4 fruit fly cellular contexts compared by ENCODE assay signal in the genomic region with DNA sequence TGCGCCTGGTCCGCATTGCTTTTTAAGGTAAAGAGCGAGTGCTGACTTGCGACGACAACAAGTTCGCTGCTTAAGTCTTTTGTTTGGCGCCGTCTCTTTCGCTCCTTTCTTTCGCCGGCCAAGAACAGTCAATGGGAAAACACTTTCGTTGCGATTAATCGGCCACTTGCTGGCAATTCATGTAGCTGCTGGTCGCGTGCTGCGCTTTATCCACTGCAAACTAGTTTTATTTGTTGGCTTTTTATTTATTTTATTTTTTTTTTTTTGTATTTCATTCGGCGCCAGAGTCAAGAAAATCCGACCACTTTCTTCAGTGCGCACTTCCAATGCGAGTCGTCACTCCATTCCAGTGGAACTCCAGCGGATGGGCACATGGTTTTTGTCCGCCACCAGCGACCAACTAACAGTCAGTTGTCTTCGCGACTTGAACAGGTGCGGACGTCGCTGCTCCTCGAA.
TF ChIP-seq lines count a peak whose summit lies in the region.

A gene (plus strand): TSS at position 406 of the 456 bp plus-strand sequence.
A gene (plus strand): TSS at position 406 of the 456 bp plus-strand sequence.

- TF ChIP-seq CTCF in whole organism, embryonic (GFP tag; optimal IDR thresholded peaks at IDR 0.05; lab: Kevin White, UChicago) = no peak

TF ChIP-seq in whole organism, embryonic, 481 proteins besides CTCF, POLR2A, EP300 and RAD21:
- TF ChIP-seq vvl (GFP tag; IDR thresholded peaks at IDR 0.05; lab: Robert Waterston, UW) (peak; percentile 44; the same call in 1 of the 2 replicates), CG1602 (GFP tag; optimal IDR thresholded peaks at IDR 0.05; lab: Kevin White, UChicago) (no peak), HLH3B (GFP tag; IDR thresholded peaks at IDR 0.05; lab: Robert Waterston, UW) (no peak), Antp (GFP tag; optimal IDR thresholded peaks at IDR 0.05; lab: Kevin White, UChicago) (no peak), Blimp-1 (GFP tag; optimal IDR thresholded peaks at IDR 0.05; lab: Kevin White, UChicago) (peak; percentile 80), CG6254 (GFP tag; optimal IDR thresholded peaks at IDR 0.05; lab: Kevin White, UChicago) (no peak), CG2678 (tag; optimal IDR thresholded peaks at IDR 0.05; lab: Kevin White, UChicago) (no peak), Ets65A (GFP tag; lab: Kevin White, UChicago) (peak; percentile 63), tgo (GFP tag; IDR thresholded peaks at IDR 0.05; lab: Robert Waterston, UW) (no peak), CG10979 (tag; optimal IDR thresholded peaks at IDR 0.05; lab: Kevin White, UChicago) (no peak), tx (GFP tag; optimal IDR thresholded peaks at IDR 0.05; lab: Kevin White, UChicago) (no peak)
TF ChIP-seq in whole organism, embryonic: peak in this region for 3.

TF ChIP-seq in whole organism, prepupa, 60 proteins besides CTCF, POLR2A, EP300 and RAD21 (continues in another document):
- TF ChIP-seq pdm3 (GFP tag; optimal IDR thresholded peaks at IDR 0.05; lab: Kevin White, UChicago) = no peak
- TF ChIP-seq Sox14 (GFP tag; optimal IDR thresholded peaks at IDR 0.05; lab: Kevin White, UChicago) = no peak
- no peak for TF ChIP-seq Hr4 (GFP tag; optimal IDR thresholded peaks at IDR 0.05; lab: Kevin White, UChicago)
- no peak for TF ChIP-seq CG15336 (GFP tag; IDR thresholded peaks at IDR 0.05; lab: Robert Waterston, UW)
- no peak for TF ChIP-seq Eip93F (GFP tag; optimal IDR thresholded peaks at IDR 0.05; lab: Kevin White, UChicago)
- peak; percentile 9 for TF ChIP-seq CG6276 (GFP tag; optimal IDR thresholded peaks at IDR 0.05; lab: Kevin White, UChicago)
- no peak for TF ChIP-seq acj6 (GFP tag; optimal IDR thresholded peaks at IDR 0.05; lab: Kevin White, UChicago)
- TF ChIP-seq cyc (GFP tag; optimal IDR thresholded peaks at IDR 0.05; lab: Kevin White, UChicago) = no peak
- no peak for TF ChIP-seq dsx (GFP tag; optimal IDR thresholded peaks at IDR 0.05; lab: Kevin White, UChicago; ENCODE audit: poor library complexity, severe bottlenecking)
- no peak for TF ChIP-seq CG10631 (GFP tag; optimal IDR thresholded peaks at IDR 0.05; lab: Kevin White, UChicago)
- no peak for TF ChIP-seq fd59A (GFP tag; optimal IDR thresholded peaks at IDR 0.05; lab: Kevin White, UChicago)
- TF ChIP-seq Hr38 (GFP tag; optimal IDR thresholded peaks at IDR 0.05; lab: Kevin White, UChicago) = no peak
- TF ChIP-seq eg (GFP tag; IDR thresholded peaks at IDR 0.05; lab: Robert Waterston, UW) = peak; percentile 43; the same call in 1 of the 3 replicates
- no peak for TF ChIP-seq CG10669 (GFP tag; optimal IDR thresholded peaks at IDR 0.05; lab: Kevin White, UChicago)
- TF ChIP-seq achi (GFP tag; optimal IDR thresholded peaks at IDR 0.05; lab: Kevin White, UChicago) = peak; percentile 17
- TF ChIP-seq CG8319 (GFP tag; optimal IDR thresholded peaks at IDR 0.05; lab: Kevin White, UChicago) = no peak
- TF ChIP-seq Ets96B (tag; optimal IDR thresholded peaks at IDR 0.05; lab: Kevin White, UChicago) = no peak
- TF ChIP-seq vri (GFP tag; optimal IDR thresholded peaks at IDR 0.05; lab: Kevin White, UChicago) = no peak
- TF ChIP-seq CG16779 (tag; optimal IDR thresholded peaks at IDR 0.05; lab: Kevin White, UChicago) = no peak
- TF ChIP-seq Met (GFP tag; optimal IDR thresholded peaks at IDR 0.05; lab: Kevin White, UChicago) = peak; percentile 10
- TF ChIP-seq svp (GFP tag; lab: Kevin White, UChicago) = peak; percentile 60
- no peak for TF ChIP-seq CG32006 (GFP tag; optimal IDR thresholded peaks at IDR 0.05; lab: Kevin White, UChicago)
- TF ChIP-seq CG7368 (GFP tag; optimal IDR thresholded peaks at IDR 0.05; lab: Kevin White, UChicago) = no peak
- TF ChIP-seq CG34406 (GFP tag; optimal IDR thresholded peaks at IDR 0.05; lab: Kevin White, UChicago) = no peak
- no peak for TF ChIP-seq esn (GFP tag; optimal IDR thresholded peaks at IDR 0.05; lab: Kevin White, UChicago)
- TF ChIP-seq ss (GFP tag; optimal IDR thresholded peaks at IDR 0.05; lab: Kevin White, UChicago) = no peak

TF ChIP-seq in whole organism, pupa, 21 proteins besides CTCF, POLR2A, EP300 and RAD21:
- TF ChIP-seq Pif1B (GFP tag; optimal IDR thresholded peaks at IDR 0.05; lab: Kevin White, UChicago) = no peak
- no peak for TF ChIP-seq CG8159 (tag; optimal IDR thresholded peaks at IDR 0.05; lab: Kevin White, UChicago)
- 0 out of 3 replicates have a peak, but pooled peaks have one; percentile 11 for TF ChIP-seq fd96Ca (GFP tag; IDR thresholded peaks at IDR 0.05; lab: Robert Waterston, UW)
- TF ChIP-seq Ets98B (GFP tag; IDR thresholded peaks at IDR 0.05; lab: Robert Waterston, UW) = peak; percentile 57
- TF ChIP-seq CG14655 (GFP tag; optimal IDR thresholded peaks at IDR 0.05; lab: Kevin White, UChicago) = peak; percentile 32
- TF ChIP-seq Snoo (tag; optimal IDR thresholded peaks at IDR 0.05; lab: Kevin White, UChicago) = no peak
- no peak for TF ChIP-seq Pif1A (GFP tag; optimal IDR thresholded peaks at IDR 0.05; lab: Kevin White, UChicago)
- TF ChIP-seq CG10348 (GFP tag; IDR thresholded peaks at IDR 0.05; lab: Robert Waterston, UW) = no peak
- peak; percentile 17; the same call in 1 of the 2 replicates for TF ChIP-seq CG32121 (GFP tag; IDR thresholded peaks at IDR 0.05; lab: Robert Waterston, UW)

TF ChIP-seq in whole organism, wandering third instar larva, 38 proteins besides CTCF, POLR2A, EP300 and RAD21:
- TF ChIP-seq dsf (GFP tag; optimal IDR thresholded peaks at IDR 0.05; lab: Kevin White, UChicago; ENCODE audit: borderline replicate concordance) (no peak), psq (GFP tag; optimal IDR thresholded peaks at IDR 0.05; lab: Kevin White, UChicago) (peak; percentile 15)
TF ChIP-seq in whole organism, wandering third instar larva: peak in this region for 1.
